2 fruit fly cellular contexts compared by ENCODE assay signal in the genomic region with DNA sequence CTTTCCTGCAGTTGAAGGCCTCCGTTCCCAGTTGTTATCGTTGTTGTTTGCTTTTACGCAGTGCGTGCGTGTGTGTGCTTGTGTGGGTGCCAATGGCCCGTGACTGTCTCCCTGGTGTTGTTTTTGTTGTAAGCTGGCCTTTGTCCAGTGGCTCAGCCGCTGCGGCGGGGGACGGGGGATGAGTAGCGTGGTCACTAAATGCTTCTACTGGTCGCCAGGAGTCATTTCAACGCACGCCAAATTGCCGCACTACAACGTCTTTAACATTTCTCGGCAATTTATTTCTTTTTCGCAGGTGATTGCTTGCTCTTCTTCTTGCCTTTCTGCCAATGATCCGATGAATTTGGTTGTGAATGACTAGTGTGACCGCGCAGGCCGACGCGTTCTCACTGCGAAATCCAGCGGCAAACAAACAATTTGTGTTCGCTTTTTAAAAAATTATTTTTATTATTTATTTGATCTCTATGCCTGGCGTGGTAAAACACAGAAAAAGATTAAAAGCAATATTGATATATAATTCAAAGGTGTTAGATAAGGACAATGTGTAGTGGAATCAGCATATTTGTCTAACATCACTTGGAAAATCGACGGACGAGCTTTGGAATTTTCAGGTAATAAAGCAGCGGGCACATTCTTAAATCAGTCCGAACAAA.
TF ChIP-seq lines count a peak whose summit lies in the region.

A gene (minus strand): TSS at position 450 of the 653 bp plus-strand sequence.
A gene (plus strand): TSS at position 608 of the 653 bp plus-strand sequence.

TF ChIP-seq in whole organism, embryonic, 481 proteins besides CTCF, POLR2A, EP300 and RAD21 (continued from another document and continues in another):
- TF ChIP-seq CG8281 (tag; optimal IDR thresholded peaks at IDR 0.05; lab: Kevin White, UChicago): peak; percentile 63
- TF ChIP-seq nom (GFP tag; optimal IDR thresholded peaks at IDR 0.05; lab: Kevin White, UChicago): peak; percentile 87
- no peak for TF ChIP-seq lov (optimal IDR thresholded peaks at IDR 0.05; lab: Kevin White, UChicago)
- TF ChIP-seq lov (GFP tag; IDR thresholded peaks at IDR 0.05; lab: Robert Waterston, UW): peak; percentile 78
- peak; percentile 98 for TF ChIP-seq CG9797 (GFP tag; optimal IDR thresholded peaks at IDR 0.05; lab: Kevin White, UChicago)
- peak; percentile 79 for TF ChIP-seq Max (GFP tag; optimal IDR thresholded peaks at IDR 0.05; lab: Kevin White, UChicago)
- TF ChIP-seq slp2 (GFP tag; optimal IDR thresholded peaks at IDR 0.05; lab: Kevin White, UChicago): peak; percentile 81
- TF ChIP-seq CG1024 (GFP tag; IDR thresholded peaks at IDR 0.05; lab: Robert Waterston, UW): peak; percentile 89
- peak; percentile 82 for TF ChIP-seq nerfin-1 (tag; optimal IDR thresholded peaks at IDR 0.05; lab: Kevin White, UChicago)
- TF ChIP-seq hkb (optimal IDR thresholded peaks at IDR 0.05; lab: Kevin White, UChicago): peak; percentile 88
- peak; percentile 91 for TF ChIP-seq hkb (GFP tag; IDR thresholded peaks at IDR 0.05; lab: Robert Waterston, UW)
- peak; percentile 89 for TF ChIP-seq grau (tag; optimal IDR thresholded peaks at IDR 0.05; lab: Kevin White, UChicago)
- peak; percentile 90 for TF ChIP-seq CG15514 (GFP tag; optimal IDR thresholded peaks at IDR 0.05; lab: Kevin White, UChicago)
- TF ChIP-seq CG33213 (GFP tag; optimal IDR thresholded peaks at IDR 0.05; lab: Kevin White, UChicago): peak; percentile 73
- peak; percentile 93 for TF ChIP-seq HLH3B (GFP tag; IDR thresholded peaks at IDR 0.05; lab: Robert Waterston, UW)
- TF ChIP-seq CG10321 (GFP tag; IDR thresholded peaks at IDR 0.05; lab: Robert Waterston, UW): peak; percentile 56; the same call in 1 of the 2 replicates
- peak; percentile 90 for TF ChIP-seq CG10209 (GFP tag; optimal IDR thresholded peaks at IDR 0.05; lab: Kevin White, UChicago)
- TF ChIP-seq ham (GFP tag; IDR thresholded peaks at IDR 0.05; lab: Robert Waterston, UW): peak; percentile 82
- TF ChIP-seq Lhr (GFP tag; optimal IDR thresholded peaks at IDR 0.05; lab: Kevin White, UChicago): peak; percentile 91
- TF ChIP-seq gfzf (GFP tag; optimal IDR thresholded peaks at IDR 0.05; lab: Kevin White, UChicago): peak; percentile 86
- peak; percentile 77 for TF ChIP-seq CG2116 (GFP tag; optimal IDR thresholded peaks at IDR 0.05; lab: Kevin White, UChicago)
- TF ChIP-seq da (GFP tag; optimal IDR thresholded peaks at IDR 0.05; lab: Kevin White, UChicago): peak; percentile 59
- peak; percentile 59 for TF ChIP-seq repo (GFP tag; optimal IDR thresholded peaks at IDR 0.05; lab: Kevin White, UChicago)
- peak; percentile 89 for TF ChIP-seq slou (GFP tag; optimal IDR thresholded peaks at IDR 0.05; lab: Kevin White, UChicago)
- TF ChIP-seq CG10979 (tag; optimal IDR thresholded peaks at IDR 0.05; lab: Kevin White, UChicago): peak; percentile 80
- peak; percentile 68 for TF ChIP-seq CG12744 (GFP tag; optimal IDR thresholded peaks at IDR 0.05; lab: Kevin White, UChicago)
- TF ChIP-seq Drgx (GFP tag; IDR thresholded peaks at IDR 0.05; lab: Robert Waterston, UW): peak; percentile 85
- TF ChIP-seq CG17186 (GFP tag; optimal IDR thresholded peaks at IDR 0.05; lab: Kevin White, UChicago): peak; percentile 85
- peak; percentile 80 for TF ChIP-seq Atf-2 (GFP tag; optimal IDR thresholded peaks at IDR 0.05; lab: Kevin White, UChicago)
- TF ChIP-seq CG30020 (tag; optimal IDR thresholded peaks at IDR 0.05; lab: Kevin White, UChicago): peak; percentile 94
- peak; percentile 90 for TF ChIP-seq wor (GFP tag; IDR thresholded peaks at IDR 0.05; lab: Robert Waterston, UW)
- TF ChIP-seq Dfd (GFP tag; optimal IDR thresholded peaks at IDR 0.05; lab: Kevin White, UChicago): peak; percentile 43 to 65
- TF ChIP-seq Elba2 (GFP tag; optimal IDR thresholded peaks at IDR 0.05; lab: Kevin White, UChicago): peak; percentile 54
- peak; percentile 80 for TF ChIP-seq CG8478 (optimal IDR thresholded peaks at IDR 0.05; lab: Kevin White, UChicago)
- no peak for TF ChIP-seq hth (optimal IDR thresholded peaks at IDR 0.05; lab: Kevin White, UChicago)
- no peak for TF ChIP-seq luna (GFP tag; optimal IDR thresholded peaks at IDR 0.05; lab: Kevin White, UChicago)
- TF ChIP-seq CG1792 (GFP tag; optimal IDR thresholded peaks at IDR 0.05; lab: Kevin White, UChicago): peak; percentile 70
- TF ChIP-seq lola (GFP tag; optimal IDR thresholded peaks at IDR 0.05; lab: Kevin White, UChicago): peak in 2 of 3 experiments; percentile 86 to 98
- peak; percentile 92 for TF ChIP-seq fd3F (GFP tag; optimal IDR thresholded peaks at IDR 0.05; lab: Kevin White, UChicago)
- peak; percentile 94 for TF ChIP-seq H15 (GFP tag; IDR thresholded peaks at IDR 0.05; lab: Robert Waterston, UW)
- TF ChIP-seq CG4282 (GFP tag; optimal IDR thresholded peaks at IDR 0.05; lab: Kevin White, UChicago): peak; percentile 14
- TF ChIP-seq CG43689 (GFP tag; IDR thresholded peaks at IDR 0.05; lab: Robert Waterston, UW): peak; percentile 74
- no peak for TF ChIP-seq CG10565 (GFP tag; optimal IDR thresholded peaks at IDR 0.05; lab: Kevin White, UChicago)
- TF ChIP-seq CG1233 (GFP tag; optimal IDR thresholded peaks at IDR 0.05; lab: Kevin White, UChicago): peak; percentile 78
- TF ChIP-seq Bdp1 (GFP tag; optimal IDR thresholded peaks at IDR 0.05; lab: Kevin White, UChicago): peak; percentile 81
- TF ChIP-seq Myb (GFP tag; optimal IDR thresholded peaks at IDR 0.05; lab: Kevin White, UChicago): peak; percentile 66
- TF ChIP-seq CG5953 (GFP tag; IDR thresholded peaks at IDR 0.05; lab: Robert Waterston, UW): peak; percentile 89
- TF ChIP-seq fd96Cb (tag; optimal IDR thresholded peaks at IDR 0.05; lab: Kevin White, UChicago): peak; percentile 94
- peak; percentile 26 for TF ChIP-seq bigmax (GFP tag; optimal IDR thresholded peaks at IDR 0.05; lab: Kevin White, UChicago)
- TF ChIP-seq tup (GFP tag; optimal IDR thresholded peaks at IDR 0.05; lab: Kevin White, UChicago): peak; percentile 77
- no peak for TF ChIP-seq sna (GFP tag; IDR thresholded peaks at IDR 0.05; lab: Robert Waterston, UW; ENCODE audit: partially characterized antibody)
- peak; percentile 64; the same call in 2 of the 3 replicates for TF ChIP-seq CG2199 (GFP tag; IDR thresholded peaks at IDR 0.05; lab: Robert Waterston, UW)
- peak; percentile 52 for TF ChIP-seq CG13287 (GFP tag; IDR thresholded peaks at IDR 0.05; lab: Robert Waterston, UW; ENCODE audit: partially characterized antibody)
- TF ChIP-seq CG7786 (GFP tag; optimal IDR thresholded peaks at IDR 0.05; lab: Kevin White, UChicago): peak; percentile 78
- TF ChIP-seq Nf-YC (tag; optimal IDR thresholded peaks at IDR 0.05; lab: Kevin White, UChicago): peak; percentile 81
- peak; percentile 51 for TF ChIP-seq TFAM (GFP tag; optimal IDR thresholded peaks at IDR 0.05; lab: Kevin White, UChicago)
- peak; percentile 83 for TF ChIP-seq CG9609 (GFP tag; optimal IDR thresholded peaks at IDR 0.05; lab: Kevin White, UChicago)
- TF ChIP-seq chm (GFP tag; IDR thresholded peaks at IDR 0.05; lab: Robert Waterston, UW): peak; percentile 86
- TF ChIP-seq al (GFP tag; IDR thresholded peaks at IDR 0.05; lab: Robert Waterston, UW): peak; percentile 95
- TF ChIP-seq CrebB (tag; optimal IDR thresholded peaks at IDR 0.05; lab: Kevin White, UChicago): peak; percentile 63

TF ChIP-seq in whole organism, prepupa, 60 proteins besides CTCF, POLR2A, EP300 and RAD21 (continued from another document):
- TF ChIP-seq OdsH (GFP tag; optimal IDR thresholded peaks at IDR 0.05; lab: Kevin White, UChicago): peak; percentile 90
- TF ChIP-seq Sox102F (GFP tag; optimal IDR thresholded peaks at IDR 0.05; lab: Kevin White, UChicago): peak; percentile 63
- peak; percentile 71 for TF ChIP-seq dsx (GFP tag; optimal IDR thresholded peaks at IDR 0.05; lab: Kevin White, UChicago; ENCODE audit: poor library complexity, severe bottlenecking)
- TF ChIP-seq Sox15 (GFP tag; optimal IDR thresholded peaks at IDR 0.05; lab: Kevin White, UChicago): peak; percentile 88
- peak; percentile 46 for TF ChIP-seq CG6808 (GFP tag; optimal IDR thresholded peaks at IDR 0.05; lab: Kevin White, UChicago)
- peak; percentile 37 for TF ChIP-seq Hr38 (GFP tag; optimal IDR thresholded peaks at IDR 0.05; lab: Kevin White, UChicago)
- no peak for TF ChIP-seq vri (GFP tag; optimal IDR thresholded peaks at IDR 0.05; lab: Kevin White, UChicago)
- TF ChIP-seq CG6854 (GFP tag; optimal IDR thresholded peaks at IDR 0.05; lab: Kevin White, UChicago): peak; percentile 24
- peak; percentile 61 for TF ChIP-seq CG11762 (GFP tag; optimal IDR thresholded peaks at IDR 0.05; lab: Kevin White, UChicago; ENCODE audit: insufficient read depth)
- TF ChIP-seq CG7368 (GFP tag; optimal IDR thresholded peaks at IDR 0.05; lab: Kevin White, UChicago): peak; percentile 28
- TF ChIP-seq Hr4 (GFP tag; optimal IDR thresholded peaks at IDR 0.05; lab: Kevin White, UChicago): peak; percentile 91
- peak; percentile 14 for TF ChIP-seq CG16779 (tag; optimal IDR thresholded peaks at IDR 0.05; lab: Kevin White, UChicago)
